Worm (Caenorhabditis elegans): ENCODE data around the gene F45C12.17.

F45C12.17 gene

DNA sequence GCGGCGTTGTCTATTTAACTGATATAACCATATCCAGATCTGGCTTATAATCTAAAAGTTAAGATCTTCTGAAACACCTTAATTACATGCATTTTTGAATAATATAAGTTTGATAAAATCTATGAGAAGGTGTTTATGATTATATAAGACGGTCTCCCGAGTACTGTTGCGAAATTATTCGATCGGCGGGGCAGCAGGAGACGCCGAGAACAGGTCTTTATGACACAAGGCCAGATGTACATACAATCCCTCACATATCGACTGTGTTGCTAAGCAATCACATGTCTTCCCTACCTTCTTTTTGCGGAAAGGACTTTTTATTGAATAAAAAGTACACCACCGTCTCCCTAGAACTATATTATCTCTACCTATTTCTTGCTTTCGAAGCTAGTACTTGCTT lies 30.7 kb downstream of the F45C12.17 start, which contains the start of gene fbxb-53:
fbxb-53 (plus strand) TSS at position 301 of the 400 bp plus-strand sequence.
- TF ChIP-seq ceh-48 (tag; optimal IDR thresholded peaks at IDR 0.05) (no peak), ztf-16 (tag; optimal IDR thresholded peaks at IDR 0.05) (no peak), unc-55 (GFP tag; optimal IDR thresholded peaks at IDR 0.05) (no peak), K02D7.2 (tag; optimal IDR thresholded peaks at IDR 0.05) (no peak)

- TF ChIP-seq ceh-18 (tag; optimal IDR thresholded peaks at IDR 0.05) (no peak), rnt-1 (tag; optimal IDR thresholded peaks at IDR 0.05) (no peak), ceh-31 (tag; optimal IDR thresholded peaks at IDR 0.05) (no peak)
These were observed 31.1 kb downstream of the F45C12.17 start, which contains the start of gene F36H5.10 for ce11 chrII:1757033-1757432. TSS of gene F36H5.10 (plus strand) at chrII:1757333.

DNA sequence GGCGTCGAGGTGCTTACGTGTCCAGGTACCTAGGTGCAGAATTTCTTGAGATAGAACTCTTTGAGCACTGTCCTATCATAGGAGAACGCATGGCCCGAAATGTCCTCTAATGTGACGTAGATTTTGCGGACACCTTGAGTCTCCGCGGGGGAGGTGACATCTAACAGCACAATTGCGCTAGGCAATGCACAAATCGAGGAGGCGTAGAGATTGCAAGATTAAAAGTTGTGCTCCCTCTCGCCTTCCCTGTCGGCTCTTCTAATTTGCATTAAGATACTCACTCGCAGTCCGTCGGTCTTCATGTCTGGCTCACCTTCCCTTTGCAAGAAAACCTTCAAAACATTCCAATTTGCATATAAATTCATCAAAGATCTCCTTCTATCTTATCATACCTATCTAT lies 33.7 kb downstream of the F45C12.17 start, which contains the start of gene F36H5.18:
F36H5.18 (plus strand) TSS at position 301 of the 400 bp plus-strand sequence.
- TF ChIP-seq eyg-1 (tag; optimal IDR thresholded peaks at IDR 0.05) (no peak), pqm-1 (tag; optimal IDR thresholded peaks at IDR 0.05) (no peak), Y22D7AL.16 (tag; optimal IDR thresholded peaks at IDR 0.05) (no peak), unc-86 (tag; optimal IDR thresholded peaks at IDR 0.05) (no peak), sdc-2 (tag; optimal IDR thresholded peaks at IDR 0.05) (no peak), madf-2 (tag; optimal IDR thresholded peaks at IDR 0.05) (no peak), ceh-45 (GFP tag; IDR thresholded peaks at IDR 0.05) (no peak), odd-2 (tag; optimal IDR thresholded peaks at IDR 0.05) (no peak), nhr-232 (tag; optimal IDR thresholded peaks at IDR 0.05) (no peak), sox-2 (GFP tag; IDR thresholded peaks at IDR 0.05) (no peak), hlh-30 (tag; optimal IDR thresholded peaks at IDR 0.05; ENCODE audit: insufficient read depth) (no peak), F13H6.1 (tag; optimal IDR thresholded peaks at IDR 0.05) (no peak), ceh-22 (tag; optimal IDR thresholded peaks at IDR 0.05) (no peak), hlh-8 (tag; optimal IDR thresholded peaks at IDR 0.05) (no peak), K09A11.1 (tag; optimal IDR thresholded peaks at IDR 0.05; ENCODE audit: insufficient read depth) (no peak), ama-1 (optimal IDR thresholded peaks at IDR 0.05) (no peak), unc-42 (tag; optimal IDR thresholded peaks at IDR 0.05) (no peak)

DNA sequence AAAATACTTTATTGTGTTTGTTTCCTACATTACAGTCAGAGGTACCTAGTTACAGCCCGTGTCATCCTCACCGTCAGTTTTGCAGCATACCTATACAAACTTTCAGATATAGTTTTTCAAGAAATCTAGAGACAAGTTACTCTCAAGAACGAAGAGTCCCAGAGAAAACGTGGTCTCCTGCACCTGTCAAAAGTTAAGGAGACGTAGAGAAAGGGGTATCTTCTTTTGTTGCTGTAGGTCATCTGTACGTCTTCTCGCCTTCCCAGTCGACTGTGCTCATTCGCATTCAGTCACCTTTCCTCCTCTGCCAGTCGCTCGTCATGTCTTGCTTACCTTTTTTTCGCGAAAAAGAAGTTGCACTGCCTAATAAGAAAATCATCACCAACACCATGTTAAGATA lies 35.7 kb downstream of the F45C12.17 start, which contains the start of gene F36H5.4:
F36H5.4 (plus strand) TSS at position 301 of the 400 bp plus-strand sequence.
- TF ChIP-seq dve-1 (tag; optimal IDR thresholded peaks at IDR 0.05) (no peak), sox-4 (tag; optimal IDR thresholded peaks at IDR 0.05) (no peak), hlh-13 (GFP tag; optimal IDR thresholded peaks at IDR 0.05) (no peak), ref-2 (tag; optimal IDR thresholded peaks at IDR 0.05) (no peak), pqm-1 (tag; optimal IDR thresholded peaks at IDR 0.05) (no peak), sdc-2 (tag; optimal IDR thresholded peaks at IDR 0.05) (no peak), ceh-19 (GFP tag; optimal IDR thresholded peaks at IDR 0.05) (no peak), rnt-1 (tag; optimal IDR thresholded peaks at IDR 0.05) (no peak)

ce11 chrII:1763072-1763471 lies 37.2 kb downstream of the F45C12.17 start, which contains the start of gene math-28:
TSS of gene math-28 (plus strand) at chrII:1763372.
- TF ChIP-seq ceh-31 (tag; optimal IDR thresholded peaks at IDR 0.05) = no peak
- TF ChIP-seq sox-2 (GFP tag; IDR thresholded peaks at IDR 0.05) = no peak
- no peak for TF ChIP-seq nhr-11 (tag; optimal IDR thresholded peaks at IDR 0.05)
- TF ChIP-seq unc-3 (GFP tag; conservative IDR thresholded peaks at IDR 0.05) = no peak
- TF ChIP-seq unc-3 (tag; optimal IDR thresholded peaks at IDR 0.05) = no peak
- TF ChIP-seq ceh-45 (GFP tag; IDR thresholded peaks at IDR 0.05) = no peak
- no peak for TF ChIP-seq ama-1 (optimal IDR thresholded peaks at IDR 0.05)
- no peak for TF ChIP-seq lin-11 (tag; optimal IDR thresholded peaks at IDR 0.05)
- no peak for TF ChIP-seq mec-3 (tag; optimal IDR thresholded peaks at IDR 0.05; ENCODE audit: borderline replicate concordance)
- no peak for TF ChIP-seq unc-55 (GFP tag; optimal IDR thresholded peaks at IDR 0.05)
- no peak for TF ChIP-seq ceh-14 (tag; optimal IDR thresholded peaks at IDR 0.05)
- no peak for TF ChIP-seq syd-9 (tag; optimal IDR thresholded peaks at IDR 0.05)
- no peak for TF ChIP-seq eyg-1 (tag; optimal IDR thresholded peaks at IDR 0.05)
- no peak for TF ChIP-seq lim-6 (tag; optimal IDR thresholded peaks at IDR 0.05)
- TF ChIP-seq ceh-6 (GFP tag; optimal IDR thresholded peaks at IDR 0.05) = no peak
- TF ChIP-seq ceh-34 (tag; optimal IDR thresholded peaks at IDR 0.05) = no peak
- no peak for TF ChIP-seq unc-42 (tag; optimal IDR thresholded peaks at IDR 0.05)
- no peak for TF ChIP-seq fkh-10 (GFP tag; optimal IDR thresholded peaks at IDR 0.05)
- TF ChIP-seq hlh-6 (tag; optimal IDR thresholded peaks at IDR 0.05) = no peak
- no peak for TF ChIP-seq sox-4 (tag; optimal IDR thresholded peaks at IDR 0.05)
- no peak for TF ChIP-seq ceh-22 (tag; optimal IDR thresholded peaks at IDR 0.05)

Data from whole organism, late embryonic.